Fruit fly (Drosophila melanogaster): ENCODE data around the gene Sfp24Bd.

Sfp24Bd gene

dm6 chr2L:3624784-3625183 lies 44.1 kb downstream of the Sfp24Bd start (continued):
- peak; percentile 5 for TF ChIP-seq zen (tag; optimal IDR thresholded peaks at IDR 0.05)
- no peak for TF ChIP-seq knrl (GFP tag; IDR thresholded peaks at IDR 0.05; ENCODE audit: partially characterized antibody)
- TF ChIP-seq Camta (GFP tag; optimal IDR thresholded peaks at IDR 0.05), result no peak
- peak; percentile 38 for TF ChIP-seq CG6254 (GFP tag; optimal IDR thresholded peaks at IDR 0.05)
- peak; percentile 9 for TF ChIP-seq CG12391 (tag; optimal IDR thresholded peaks at IDR 0.05)
- no peak for TF ChIP-seq vfl (GFP tag; optimal IDR thresholded peaks at IDR 0.05)
- TF ChIP-seq Dp (GFP tag; optimal IDR thresholded peaks at IDR 0.05), result no peak
- TF ChIP-seq CG16813 (GFP tag; IDR thresholded peaks at IDR 0.05; ENCODE audit: partially characterized antibody), result no peak
- no peak for TF ChIP-seq CG18619 (GFP tag; optimal IDR thresholded peaks at IDR 0.05)
- no peak for TF ChIP-seq CG8281 (tag; optimal IDR thresholded peaks at IDR 0.05)
- TF ChIP-seq CG1603 (tag; optimal IDR thresholded peaks at IDR 0.05), result peak; percentile 37
- no peak for TF ChIP-seq CG10366 (GFP tag; IDR thresholded peaks at IDR 0.05)
- no peak for TF ChIP-seq CG4360 (GFP tag; IDR thresholded peaks at IDR 0.05)
- no peak for TF ChIP-seq Awh (GFP tag; IDR thresholded peaks at IDR 0.05)
- peak; percentile 68 for TF ChIP-seq grn (GFP tag; optimal IDR thresholded peaks at IDR 0.05)
- no peak for TF ChIP-seq scrt (GFP tag; optimal IDR thresholded peaks at IDR 0.05)
- no peak for TF ChIP-seq Ssrp (tag; optimal IDR thresholded peaks at IDR 0.05)
- no peak for TF ChIP-seq CG17912 (GFP tag; optimal IDR thresholded peaks at IDR 0.05)
- 0 out of 2 replicates have a peak, but pooled peaks have one; percentile 17 for TF ChIP-seq CG31441 (GFP tag; IDR thresholded peaks at IDR 0.05)
- no peak for TF ChIP-seq Nf-YB (GFP tag; optimal IDR thresholded peaks at IDR 0.05)
- TF ChIP-seq NK7.1 (GFP tag; optimal IDR thresholded peaks at IDR 0.05), result no peak
- TF ChIP-seq usp (GFP tag; optimal IDR thresholded peaks at IDR 0.05), result no peak
- TF ChIP-seq CG1529 (GFP tag; optimal IDR thresholded peaks at IDR 0.05), result peak; percentile 32
- no peak for TF ChIP-seq bigmax (GFP tag; optimal IDR thresholded peaks at IDR 0.05)
- TF ChIP-seq croc (GFP tag; conservative IDR thresholded peaks at IDR 0.05), result no peak
- TF ChIP-seq CG10209 (GFP tag; optimal IDR thresholded peaks at IDR 0.05), result no peak
- TF ChIP-seq Dfd (GFP tag; optimal IDR thresholded peaks at IDR 0.05), result no peak
- TF ChIP-seq CG2202 (tag; optimal IDR thresholded peaks at IDR 0.05), result no peak
- TF ChIP-seq CG15514 (GFP tag; optimal IDR thresholded peaks at IDR 0.05), result no peak
- TF ChIP-seq Xrp1 (GFP tag; IDR thresholded peaks at IDR 0.05), result peak; percentile 48; the same call in 1 of the 2 replicates
- TF ChIP-seq ab (GFP tag; optimal IDR thresholded peaks at IDR 0.05), result no peak
- no peak for TF ChIP-seq pros (GFP tag; optimal IDR thresholded peaks at IDR 0.05)
- no peak for TF ChIP-seq CG11456 (GFP tag; IDR thresholded peaks at IDR 0.05)
- 0 out of 2 replicates have a peak, but pooled peaks have one; percentile 28 for TF ChIP-seq ttk (GFP tag; IDR thresholded peaks at IDR 0.05)
- peak; percentile 42; the same call in 1 of the 3 replicates for TF ChIP-seq otp (GFP tag; IDR thresholded peaks at IDR 0.05)
- TF ChIP-seq CG17361 (GFP tag; IDR thresholded peaks at IDR 0.05), result 0 out of 3 replicates have a peak, but pooled peaks have one; percentile 27
- peak; percentile 32; the same call in 1 of the 2 replicates for TF ChIP-seq Ptx1 (GFP tag; IDR thresholded peaks at IDR 0.05)
- TF ChIP-seq Eip74EF (GFP tag; optimal IDR thresholded peaks at IDR 0.05), result no peak
- TF ChIP-seq CG12155 (GFP tag; optimal IDR thresholded peaks at IDR 0.05), result no peak
- TF ChIP-seq Med (GFP tag), result no peak
- TF ChIP-seq CG3838 (GFP tag; optimal IDR thresholded peaks at IDR 0.05), result no peak
- TF ChIP-seq ERR (GFP tag; optimal IDR thresholded peaks at IDR 0.05), result no peak
- TF ChIP-seq ash1 (GFP tag; optimal IDR thresholded peaks at IDR 0.05), result no peak
- TF ChIP-seq Sry-δ (GFP tag; optimal IDR thresholded peaks at IDR 0.05), result no peak
- TF ChIP-seq GATAe (GFP tag; conservative IDR thresholded peaks at IDR 0.05), result no peak
- no peak for TF ChIP-seq H15 (GFP tag; IDR thresholded peaks at IDR 0.05)
- no peak for TF ChIP-seq CG9932 (GFP tag; IDR thresholded peaks at IDR 0.05)
- no peak for TF ChIP-seq jing (GFP tag; optimal IDR thresholded peaks at IDR 0.05)
- TF ChIP-seq Abd-B (GFP tag; optimal IDR thresholded peaks at IDR 0.05), result no peak
- no peak for TF ChIP-seq CG2129 (GFP tag; IDR thresholded peaks at IDR 0.05; ENCODE audit: partially characterized antibody)
- TF ChIP-seq CG18476 (GFP tag; optimal IDR thresholded peaks at IDR 0.05), result no peak
